Fruit fly (Drosophila melanogaster) whole organism, embryonic: ENCODE data around the gene dsf.

Experiments
- Atf3 ChIP-seq: fragments of 200-800 bp; sonication (Bioruptor generic); optimal IDR thresholded peaks from 3 replicates; lab custom pipeline; 2016; ENCODE audit warnings: missing biosample characterization, missing genetic modification characterization
- Bdp1 ChIP-seq: fragments of 200-800 bp; sonication (Bioruptor generic); optimal IDR thresholded peaks from 3 replicates; lab custom pipeline; 2016; ENCODE audit warnings: missing biosample characterization, missing genetic modification characterization
- Bteb2 ChIP-seq: fragments of 200-800 bp; sonication (Bioruptor generic); optimal IDR thresholded peaks from 2 replicates; lab custom pipeline; 2016; ENCODE audit warnings: missing biosample characterization, missing genetic modification characterization
- CG11247 ChIP-seq: fragments of 200-800 bp; sonication (Bioruptor generic); IDR thresholded peaks from 2 replicates; pipeline ENCODE4 v1.3.6; 2022; ENCODE audit warnings: missing biosample characterization, missing genetic modification characterization
- CG11504 ChIP-seq: fragments of 200-800 bp; sonication (Bioruptor generic); optimal IDR thresholded peaks from 3 replicates; lab custom pipeline; 2019; ENCODE audit warnings: missing biosample characterization, mild to moderate bottlenecking, missing genetic modification characterization, moderate library complexity
- CG12219 ChIP-seq: fragments of 200-800 bp; sonication (Bioruptor generic); optimal IDR thresholded peaks from 3 replicates; lab custom pipeline; 2018; ENCODE audit warnings: missing biosample characterization, mild to moderate bottlenecking, missing genetic modification characterization
- CG12391 ChIP-seq: fragments of 200-800 bp; sonication (Bioruptor generic); optimal IDR thresholded peaks from 3 replicates; lab custom pipeline; 2018; ENCODE audit warnings: missing biosample characterization, mild to moderate bottlenecking, missing genetic modification characterization, moderate library complexity
- CG13775 ChIP-seq: fragments of 200-800 bp; sonication (Bioruptor generic); optimal IDR thresholded peaks from 3 replicates; lab custom pipeline; 2017; ENCODE audit warnings: missing biosample characterization, mild to moderate bottlenecking, missing genetic modification characterization
- CG15269 ChIP-seq: fragments of 200-800 bp; sonication (Bioruptor generic); optimal IDR thresholded peaks from 2 replicates; lab custom pipeline; 2018; ENCODE audit warnings: missing biosample characterization, mild to moderate bottlenecking, missing genetic modification characterization, moderate library complexity
- CG15479 ChIP-seq: fragments of 200-800 bp; sonication (Bioruptor generic); optimal IDR thresholded peaks from 3 replicates; lab custom pipeline; 2019; ENCODE audit warnings: missing biosample characterization, mild to moderate bottlenecking, missing genetic modification characterization, moderate library complexity
- CG17568 ChIP-seq: fragments of 200-800 bp; sonication (Bioruptor generic); optimal IDR thresholded peaks from 2 replicates; lab custom pipeline; 2018; ENCODE audit warnings: missing biosample characterization, mild to moderate bottlenecking, missing genetic modification characterization, moderate library complexity
- CG17802 ChIP-seq: fragments of 200-800 bp; sonication (Bioruptor generic); optimal IDR thresholded peaks from 2 replicates; lab custom pipeline; 2018; ENCODE audit warnings: missing biosample characterization, mild to moderate bottlenecking, missing genetic modification characterization, moderate library complexity
- CG17912 ChIP-seq: fragments of 200-800 bp; sonication (Bioruptor generic); optimal IDR thresholded peaks from 2 replicates; lab custom pipeline; 2018; ENCODE audit warnings: missing biosample characterization, mild to moderate bottlenecking, missing genetic modification characterization
- CG1832 ChIP-seq: fragments of 200-800 bp; sonication (Bioruptor generic); optimal IDR thresholded peaks from 2 replicates; lab custom pipeline; 2017; ENCODE audit warnings: missing biosample characterization, mild to moderate bottlenecking, missing genetic modification characterization, inconsistent platforms
- CG2875 ChIP-seq: fragments of 200-800 bp; sonication (Bioruptor generic); optimal IDR thresholded peaks from 2 replicates; lab custom pipeline; 2017; ENCODE audit warnings: missing biosample characterization, mild to moderate bottlenecking, missing genetic modification characterization, missing genetic modification reagents
- CG32767 ChIP-seq: fragments of 200-800 bp; sonication (Bioruptor generic); IDR thresholded peaks from 2 replicates; pipeline ENCODE4 v1.3.6; 2022; ENCODE audit warnings: missing biosample characterization, missing genetic modification characterization
- CG34422 ChIP-seq: fragments of 200-800 bp; sonication (Bioruptor generic); IDR thresholded peaks from 3 replicates; pipeline ENCODE4 v1.3.6; 2022; ENCODE audit warnings: missing biosample characterization, missing genetic modification characterization
- CG3847 ChIP-seq: fragments of 200-800 bp; sonication (Bioruptor generic); IDR thresholded peaks from 2 replicates; pipeline ENCODE4 v1.3.6; 2022; ENCODE audit warnings: missing biosample characterization, missing genetic modification characterization
- CG6854 ChIP-seq: fragments of 200-800 bp; sonication (Bioruptor generic); optimal IDR thresholded peaks from 3 replicates; lab custom pipeline; 2017; ENCODE audit warnings: missing biosample characterization, mild to moderate bottlenecking, missing genetic modification characterization
- CG7372 ChIP-seq: fragments of 200-800 bp; sonication (Bioruptor generic); IDR thresholded peaks from 2 replicates; pipeline ENCODE4 v1.3.6; 2022; ENCODE audit warnings: missing biosample characterization, missing genetic modification characterization
- CG9727 ChIP-seq: fragments of 200-800 bp; sonication (Bioruptor generic); optimal IDR thresholded peaks from 3 replicates; lab custom pipeline; 2017; ENCODE audit warnings: missing biosample characterization, mild to moderate bottlenecking, missing genetic modification characterization
- D19B ChIP-seq: fragments of 200-800 bp; sonication (Bioruptor generic); optimal IDR thresholded peaks from 2 replicates; lab custom pipeline; 2017; ENCODE audit warnings: missing biosample characterization, mild to moderate bottlenecking, missing genetic modification characterization
- Dip2 ChIP-seq: fragments of 200-800 bp; sonication (Bioruptor generic); IDR thresholded peaks from 2 replicates; pipeline ENCODE4 v1.3.6; 2022; ENCODE audit warnings: missing biosample characterization, missing genetic modification characterization
- ERR ChIP-seq: fragments of 200-800 bp; sonication (Bioruptor generic); optimal IDR thresholded peaks from 2 replicates; lab custom pipeline; 2016; ENCODE audit warnings: missing biosample characterization, missing genetic modification characterization
- Ets97D ChIP-seq: fragments of 200-800 bp; sonication (Bioruptor generic); optimal IDR thresholded peaks from 3 replicates; lab custom pipeline; 2016; ENCODE audit warnings: missing biosample characterization, missing genetic modification characterization
- Gsc ChIP-seq: fragments of 200-800 bp; sonication (Bioruptor generic); IDR thresholded peaks from 2 replicates; pipeline ENCODE4 v1.3.6; 2022; ENCODE audit warnings: missing biosample characterization, missing genetic modification characterization
- Lim3 ChIP-seq: fragments of 200-800 bp; sonication (Bioruptor generic); IDR thresholded peaks from 2 replicates; pipeline ENCODE4 v1.3.6; 2022; ENCODE audit warnings: missing biosample characterization, missing genetic modification characterization
- MTF-1 ChIP-seq: fragments of 200-800 bp; sonication (Bioruptor generic); optimal IDR thresholded peaks from 2 replicates; lab custom pipeline; 2018; ENCODE audit warnings: missing biosample characterization, mild to moderate bottlenecking, missing genetic modification characterization, borderline replicate concordance
- Med ChIP-seq: fragments of 200-800 bp; sonication (Bioruptor generic); peaks from one replicate; lab custom pipeline; 2016; ENCODE audit warnings: missing biosample characterization, missing genetic modification characterization, mild to moderate bottlenecking, inconsistent platforms, moderate library complexity
- Oaz ChIP-seq: fragments of 200-800 bp; sonication (Bioruptor generic); IDR thresholded peaks from 2 replicates; pipeline ENCODE4 v1.3.6; 2022; ENCODE audit warnings: missing biosample characterization, missing genetic modification characterization
- Ravus ChIP-seq: fragments of 200-800 bp; sonication (Bioruptor generic); IDR thresholded peaks from 2 replicates; pipeline ENCODE4 v1.3.6; 2022; ENCODE audit warnings: missing biosample characterization, missing genetic modification characterization
- Rfx ChIP-seq: fragments of 200-800 bp; sonication (Bioruptor generic); IDR thresholded peaks from 2 replicates; pipeline ENCODE4 v1.3.6; 2022; ENCODE audit warnings: missing biosample characterization, missing genetic modification characterization
- Spps ChIP-seq: fragments of 200-800 bp; sonication (Bioruptor generic); optimal IDR thresholded peaks from 2 replicates; lab custom pipeline; 2018; ENCODE audit warnings: missing biosample characterization, mild to moderate bottlenecking, missing genetic modification characterization
- Stat92E ChIP-seq, 3 experiments: fragments of >200 bp in 2 of 3; fragments of 200-800 bp in 1 of 3; sonication (Bioruptor generic) in 1 of 3; optimal IDR thresholded peaks; 2 replicates each; lab custom pipeline; 2017 to 2019; ENCODE audit warnings: missing biosample characterization in 3 of 3, missing genetic modification characterization in 3 of 3, mild to moderate bottlenecking in 1 of 3, moderate library complexity in 1 of 3
- ap ChIP-seq: fragments of 200-800 bp; sonication (Bioruptor generic); IDR thresholded peaks from 2 replicates; pipeline ENCODE4 v1.3.6; 2022; ENCODE audit warnings: missing biosample characterization, missing genetic modification characterization
- ato ChIP-seq: fragments of 200-800 bp; sonication (Bioruptor generic); IDR thresholded peaks from 2 replicates; pipeline ENCODE4 v1.3.6; 2022; ENCODE audit warnings: missing biosample characterization, missing genetic modification characterization; ENCODE audit not compliant: partially characterized antibody
- dan ChIP-seq: fragments of 200-800 bp; sonication (Bioruptor generic); IDR thresholded peaks from 2 replicates; pipeline ENCODE4 v1.3.6; 2022; ENCODE audit warnings: missing biosample characterization, missing genetic modification characterization
- danr ChIP-seq: fragments of 200-800 bp; sonication (Bioruptor generic); IDR thresholded peaks from 2 replicates; pipeline ENCODE4 v1.3.6; 2022; ENCODE audit warnings: missing biosample characterization, missing genetic modification characterization
- emc ChIP-seq: fragments of 200-800 bp; sonication (Bioruptor generic); optimal IDR thresholded peaks from 2 replicates; lab custom pipeline; 2016; ENCODE audit warnings: missing biosample characterization, missing genetic modification characterization
- en ChIP-seq: fragments of 200-800 bp; sonication (Bioruptor generic); optimal IDR thresholded peaks from 2 replicates; lab custom pipeline; 2016; ENCODE audit warnings: missing biosample characterization, missing genetic modification characterization
- esg ChIP-seq: fragments of 200-800 bp; sonication (Bioruptor generic); conservative IDR thresholded peaks from 2 replicates; pipeline ENCODE4 v1.3.6; 2022; ENCODE audit warnings: missing biosample characterization, missing genetic modification characterization
- gt ChIP-seq: fragments of 200-800 bp; sonication (Bioruptor generic); IDR thresholded peaks from 2 replicates; pipeline ENCODE4 v1.3.6; 2022; ENCODE audit warnings: missing biosample characterization, missing genetic modification characterization
- phol ChIP-seq: fragments of 200-800 bp; sonication (Bioruptor generic); optimal IDR thresholded peaks from 3 replicates; lab custom pipeline; 2018; ENCODE audit warnings: missing biosample characterization, mild to moderate bottlenecking, missing genetic modification characterization, moderate library complexity
- pita ChIP-seq: fragments of 200-800 bp; sonication (Bioruptor generic); optimal IDR thresholded peaks from 2 replicates; lab custom pipeline; 2017; ENCODE audit warnings: missing biosample characterization, mild to moderate bottlenecking, missing genetic modification characterization
- pnt ChIP-seq: fragments of 200-800 bp; sonication (Bioruptor generic); optimal IDR thresholded peaks from 3 replicates; lab custom pipeline; 2016; ENCODE audit warnings: missing biosample characterization, missing genetic modification characterization
- pzg ChIP-seq: fragments of 200-800 bp; sonication (Bioruptor generic); optimal IDR thresholded peaks from 3 replicates; lab custom pipeline; 2018; ENCODE audit warnings: missing biosample characterization, mild to moderate bottlenecking, missing genetic modification characterization, moderate library complexity
- rib ChIP-seq: fragments of 200-800 bp; sonication (Bioruptor generic); IDR thresholded peaks from 2 replicates; pipeline ENCODE4 v1.3.6; 2022; ENCODE audit warnings: missing biosample characterization, missing genetic modification characterization
- salm ChIP-seq: fragments of 200-800 bp; sonication (Bioruptor generic); optimal IDR thresholded peaks from 2 replicates; lab custom pipeline; 2018; ENCODE audit warnings: missing biosample characterization, mild to moderate bottlenecking, missing genetic modification characterization
- sc ChIP-seq, 3 experiments: fragments of >200 bp in 2 of 3; fragments of 200-800 bp in 1 of 3; sonication (Bioruptor generic) in 1 of 3; optimal IDR thresholded peaks; 2 replicates in 2 of 3; 3 replicates in 1 of 3; lab custom pipeline; 2017; ENCODE audit warnings: mild to moderate bottlenecking in 1 of 3, missing biosample characterization in 1 of 3, missing genetic modification characterization in 1 of 3, missing genetic modification reagents in 1 of 3
- sug ChIP-seq: fragments of 200-800 bp; optimal IDR thresholded peaks from 2 replicates; lab custom pipeline; 2019; ENCODE audit warnings: missing biosample characterization, mild to moderate bottlenecking, missing genetic modification characterization, moderate library complexity
- vnd ChIP-seq: fragments of 200-800 bp; sonication (Bioruptor generic); IDR thresholded peaks from 3 replicates; pipeline ENCODE4 v1.3.6; 2022; ENCODE audit warnings: missing biosample characterization, missing genetic modification characterization; ENCODE audit not compliant: partially characterized antibody
- wdn ChIP-seq: fragments of 200-800 bp; sonication (Bioruptor generic); IDR thresholded peaks from 2 replicates; pipeline ENCODE4 v1.3.6; 2022; ENCODE audit warnings: missing biosample characterization, missing genetic modification characterization

dsf gene

dm6 chr2L:5979055-5979399 is 53.3 kb downstream of the dsf start (continued):
- TF ChIP-seq CG11247 (GFP tag; lab: Robert Waterston, UW): no peak
- no peak for TF ChIP-seq danr (GFP tag; lab: Robert Waterston, UW)
- TF ChIP-seq sug (tag; lab: Kevin White, UChicago): peak; percentile 93
- no peak for TF ChIP-seq en (GFP tag; lab: Kevin White, UChicago)
- no peak for TF ChIP-seq Atf3 (GFP tag; lab: Kevin White, UChicago)
- TF ChIP-seq CG12391 (tag; lab: Kevin White, UChicago): no peak
- TF ChIP-seq CG9727: no peak
- no peak for TF ChIP-seq Bdp1 (GFP tag; lab: Kevin White, UChicago)
- TF ChIP-seq Spps (tag; lab: Kevin White, UChicago): no peak
- TF ChIP-seq vnd: no peak
- no peak for TF ChIP-seq Ravus (GFP tag; lab: Robert Waterston, UW)
- TF ChIP-seq ap: no peak
- TF ChIP-seq pzg (GFP tag; lab: Kevin White, UChicago): no peak
- no peak for TF ChIP-seq dan (GFP tag; lab: Robert Waterston, UW)
- TF ChIP-seq CG1832 (GFP tag; lab: Kevin White, UChicago): peak; percentile 46
- no peak for TF ChIP-seq CG32767 (GFP tag; lab: Robert Waterston, UW)
- no peak for TF ChIP-seq salm (tag; lab: Kevin White, UChicago)
- TF ChIP-seq Ets97D (GFP tag; lab: Kevin White, UChicago): no peak
- no peak for TF ChIP-seq Rfx (GFP tag; lab: Robert Waterston, UW)
- no peak for TF ChIP-seq pnt (GFP tag; lab: Kevin White, UChicago)
- no peak for TF ChIP-seq Dip2 (GFP tag; lab: Robert Waterston, UW)
- no peak for TF ChIP-seq Bteb2
- TF ChIP-seq CG11504 (tag; lab: Kevin White, UChicago): no peak
- no peak for TF ChIP-seq esg (GFP tag; lab: Robert Waterston, UW)
- no peak for TF ChIP-seq MTF-1 (GFP tag; lab: Kevin White, UChicago)
- no peak for TF ChIP-seq CG17802 (tag; lab: Kevin White, UChicago)
- TF ChIP-seq Gsc (GFP tag; lab: Robert Waterston, UW): no peak
- TF ChIP-seq CG15269 (tag; lab: Kevin White, UChicago): no peak
- no peak for TF ChIP-seq ERR (GFP tag; lab: Kevin White, UChicago)
- no peak for TF ChIP-seq Stat92E (GFP tag; optimal IDR thresholded peaks at IDR 0.05; lab: Kevin White, UChicago)
- TF ChIP-seq Oaz (GFP tag; lab: Robert Waterston, UW): no peak
- TF ChIP-seq CG13775 (GFP tag; lab: Kevin White, UChicago): no peak
- no peak for TF ChIP-seq CG34422 (GFP tag; lab: Robert Waterston, UW)
- TF ChIP-seq CG6854: no peak
- TF ChIP-seq CG15479: peak; percentile 79
- peak; percentile 61 for TF ChIP-seq phol
- TF ChIP-seq pita (GFP tag; lab: Kevin White, UChicago): no peak
- no peak for TF ChIP-seq emc (GFP tag; lab: Kevin White, UChicago)
- TF ChIP-seq gt (GFP tag; lab: Robert Waterston, UW): no peak
- TF ChIP-seq rib (GFP tag; lab: Robert Waterston, UW): no peak
- no peak for TF ChIP-seq CG17568 (GFP tag; lab: Kevin White, UChicago)
- TF ChIP-seq CG12219: no peak
- TF ChIP-seq CG17912: no peak
- no peak for TF ChIP-seq CG2875
- TF ChIP-seq CG3847 (GFP tag; lab: Robert Waterston, UW): no peak
- TF ChIP-seq CG7372 (GFP tag; lab: Robert Waterston, UW): no peak
- peak; percentile 38 for TF ChIP-seq Med (GFP tag; lab: Kevin White, UChicago)
- TF ChIP-seq ato (GFP tag; lab: Robert Waterston, UW): no peak
- TF ChIP-seq D19B: no peak
- TF ChIP-seq sc (optimal IDR thresholded peaks at IDR 0.05; lab: Kevin White, UChicago): no peak
- TF ChIP-seq sc (GFP tag; optimal IDR thresholded peaks at IDR 0.05; lab: Kevin White, UChicago): no peak
- no peak for TF ChIP-seq wdn (GFP tag; lab: Robert Waterston, UW)
- TF ChIP-seq Lim3 (GFP tag; lab: Robert Waterston, UW): no peak
